Fruit fly (Drosophila melanogaster) whole organism, adult: Measurements from ENCODE around the gene Larp7.

Experiments used
- CG11617 ChIP-seq: fragments of 200-800 bp; sonication (Bioruptor generic); optimal IDR thresholded peaks from 2 replicates; lab custom pipeline; 2017; ENCODE audit warnings: mild to moderate bottlenecking, missing biosample characterization, missing genetic modification reagents, missing genetic modification characterization
- CG33017 ChIP-seq: fragments of 200-800 bp; sonication (Bioruptor generic); optimal IDR thresholded peaks from 2 replicates; lab custom pipeline; 2018; ENCODE audit warnings: missing biosample characterization, mild to moderate bottlenecking, missing genetic modification characterization, moderate library complexity
- CG5204 ChIP-seq: fragments of 200-800 bp; sonication (Bioruptor generic); optimal IDR thresholded peaks from 2 replicates; lab custom pipeline; 2016; ENCODE audit warnings: missing biosample characterization, missing genetic modification characterization
- CG7045 ChIP-seq: fragments of 200-800 bp; sonication (Bioruptor generic); optimal IDR thresholded peaks from 2 replicates; lab custom pipeline; 2017; ENCODE audit warnings: missing biosample characterization, mild to moderate bottlenecking, missing genetic modification characterization
- CG7101 ChIP-seq: fragments of 200-800 bp; sonication (Bioruptor generic); optimal IDR thresholded peaks from 2 replicates; lab custom pipeline; 2018; ENCODE audit warnings: missing biosample characterization, mild to moderate bottlenecking, missing genetic modification characterization, moderate library complexity
- Crg-1 ChIP-seq: fragments of 200-800 bp; sonication (Bioruptor generic); optimal IDR thresholded peaks from 2 replicates; lab custom pipeline; 2016; ENCODE audit warnings: missing biosample characterization, missing genetic modification characterization
- Hr96 ChIP-seq: fragments of 200-800 bp; sonication (Bioruptor generic); optimal IDR thresholded peaks from 2 replicates; lab custom pipeline; 2016; ENCODE audit warnings: missing biosample characterization, missing genetic modification characterization
- cic ChIP-seq: fragments of 200-800 bp; sonication (Bioruptor generic); optimal IDR thresholded peaks from 2 replicates; lab custom pipeline; 2017; ENCODE audit warnings: missing biosample characterization, mild to moderate bottlenecking, missing genetic modification characterization, moderate library complexity
- cnc ChIP-seq, 2 experiments: fragments of >200 bp; optimal IDR thresholded peaks; 2 replicates each; lab custom pipeline; 2017
- pad ChIP-seq: fragments of 200-800 bp; sonication (Bioruptor generic); optimal IDR thresholded peaks from 3 replicates; lab custom pipeline; 2017; ENCODE audit warnings: missing biosample characterization, missing genetic modification characterization, mild to moderate bottlenecking, moderate library complexity, missing genetic modification reagents

DNA sequence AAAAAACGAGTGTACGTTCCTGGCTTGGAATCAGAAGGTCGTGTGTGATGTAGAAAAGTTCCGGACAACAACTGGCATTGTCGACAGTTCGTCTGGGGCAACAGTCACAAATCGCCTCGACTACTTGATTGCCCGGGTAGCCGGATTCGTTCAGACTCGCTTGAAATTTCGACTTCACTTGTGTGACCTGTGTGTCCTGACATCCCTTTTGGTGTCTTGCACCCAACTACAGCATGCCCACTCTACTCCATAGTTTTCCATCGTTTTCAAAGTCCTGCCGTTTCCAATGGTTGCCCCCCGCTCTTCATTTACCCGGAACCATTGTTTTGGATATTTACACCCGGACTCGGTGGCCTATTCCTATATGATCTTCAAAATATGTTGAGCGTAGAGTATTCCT is 24.0 kb downstream of the Larp7 start, which contains the start of gene Erk7:
- TF ChIP-seq Crg-1 (GFP tag; lab: Kevin White, UChicago): no peak
- no peak for TF ChIP-seq CG33017
- no peak for TF ChIP-seq CG7101 (tag; lab: Kevin White, UChicago)
- no peak for TF ChIP-seq CG5204 (GFP tag; lab: Kevin White, UChicago)
- TF ChIP-seq CG7045 (GFP tag; lab: Kevin White, UChicago): no peak
- TF ChIP-seq cic (GFP tag; lab: Kevin White, UChicago): no peak
- no peak for TF ChIP-seq CG11617 (GFP tag; lab: Kevin White, UChicago)
- no peak for TF ChIP-seq Hr96 (GFP tag; lab: Kevin White, UChicago)
- no peak for TF ChIP-seq cnc (optimal IDR thresholded peaks at IDR 0.05; lab: Kevin White, UChicago)
- no peak for TF ChIP-seq pad
